Worm (Caenorhabditis elegans) whole organism, dauer: Measurements from ENCODE around the gene cyb-3.

Experiments used
- unc-62 ChIP-seq: sonication (generic microtip); optimal IDR thresholded peaks from 2 replicates; lab custom pipeline; 2017; ENCODE audit warnings: missing biosample characterization, missing genetic modification reagents, missing genetic modification characterization

Gene cyb-3

DNA sequence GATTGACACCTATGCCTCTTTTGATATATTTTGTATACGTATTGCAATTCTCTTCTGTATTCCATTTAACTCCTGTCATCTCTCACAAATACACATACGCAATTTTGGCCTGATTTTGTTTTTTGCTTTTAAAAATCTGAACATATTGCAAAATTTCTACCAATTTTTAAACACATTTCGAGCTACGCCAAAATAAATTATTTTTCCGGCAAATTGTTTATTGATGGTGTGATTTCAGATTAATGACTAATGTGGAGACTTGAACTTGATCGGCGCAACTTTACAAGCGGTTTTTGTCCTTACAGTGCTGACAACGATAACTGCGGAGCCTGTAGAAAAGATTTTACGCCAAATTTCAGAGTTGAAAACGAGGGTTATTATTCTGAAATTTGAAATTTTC is 1.6 kb downstream of the cyb-3 start:
- TF ChIP-seq unc-62 (GFP tag; lab: Kevin White, UChicago), result no peak

DNA sequence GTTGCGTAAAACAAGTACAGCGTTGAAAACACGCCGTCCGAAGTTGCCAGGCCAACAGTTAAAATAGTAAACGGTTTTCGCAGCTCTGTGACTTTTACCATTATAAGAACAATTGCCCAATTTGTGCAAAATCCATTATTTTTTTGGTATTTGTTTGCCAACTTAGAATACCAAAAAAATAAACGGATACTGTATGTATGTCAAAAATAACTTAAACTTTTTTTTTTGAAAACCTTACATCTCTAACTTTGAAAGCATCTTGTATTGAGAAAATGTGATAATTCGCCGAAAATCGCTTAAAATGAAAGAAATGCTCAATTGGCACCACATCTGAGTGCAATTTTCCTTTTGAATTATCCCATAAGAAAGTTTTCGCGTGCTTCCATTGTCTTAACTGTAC is 3.2 kb downstream of the cyb-3 start, which contains the start of gene fbxa-199:
TSS of gene fbxa-199 (minus strand) at position 101 of the 400 bp plus-strand sequence.
- TF ChIP-seq unc-62 (GFP tag; lab: Kevin White, UChicago), result no peak

- TF ChIP-seq unc-62 (GFP tag; lab: Kevin White, UChicago), result no peak
These were observed 4.3 kb downstream of the cyb-3 start, which contains the start of the genes T06E6.15 and sri-7 for ce11 chrV:15399691-15400377. T06E6.15 (minus strand) TSS chrV:15399791. sri-7 (plus strand) TSS chrV:15400327.

- no peak for TF ChIP-seq unc-62 (GFP tag; lab: Kevin White, UChicago)
These were observed 6.4 kb downstream of the cyb-3 start, which contains the start of gene fbxa-135 for ce11 chrV:15401856-15402314. fbxa-135 (plus strand) TSS chrV:15402264.

ce11 chrV:15404859-15405258 is 9.4 kb downstream of the cyb-3 start, which contains the start of gene srh-258:
srh-258 (plus strand) TSS chrV:15405159.
- no peak for TF ChIP-seq unc-62 (GFP tag; lab: Kevin White, UChicago)

DNA sequence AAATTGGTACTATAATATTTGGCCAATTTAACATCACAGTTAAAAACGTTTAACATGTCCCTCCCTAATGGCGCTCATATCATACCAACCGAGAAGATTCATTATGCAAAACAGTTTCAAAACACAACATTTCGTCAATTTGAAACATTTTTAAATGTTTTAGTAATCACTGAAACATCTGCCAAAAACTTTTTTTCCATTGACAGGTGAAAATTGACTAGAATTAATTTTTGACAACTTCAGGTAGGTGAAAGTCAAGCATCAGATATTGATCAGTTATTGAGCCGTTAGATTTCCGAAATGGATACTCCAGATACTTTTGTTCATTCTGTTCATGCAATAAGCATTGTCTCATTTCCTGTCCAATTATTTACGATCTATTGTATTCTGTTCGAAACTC is 11.4 kb downstream of the cyb-3 start, which contains the start of gene srh-257:
TSS of gene srh-257 (plus strand) at position 301 of the 400 bp plus-strand sequence.
- TF ChIP-seq unc-62 (GFP tag; lab: Kevin White, UChicago), result no peak

DNA sequence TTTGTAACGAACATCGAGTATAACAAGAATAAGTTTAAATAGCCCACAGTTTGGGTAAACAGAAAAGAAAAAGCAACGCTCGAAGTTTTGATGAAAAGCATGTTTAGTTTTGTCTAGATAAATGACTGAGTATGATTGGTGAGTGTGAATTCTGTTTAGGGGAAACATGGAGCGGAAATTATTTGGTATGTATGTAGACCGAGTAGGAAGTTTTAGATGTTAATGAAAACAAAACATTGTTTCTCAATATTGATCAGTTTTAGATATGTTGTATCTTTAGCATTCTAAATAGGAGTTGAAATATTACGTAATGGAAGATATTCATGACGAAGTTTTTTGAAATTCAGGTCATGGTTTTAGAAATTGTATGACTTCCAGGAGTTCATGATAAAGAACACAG is 17.1 kb downstream of the cyb-3 start, which contains the start of gene srbc-63:
TSS of gene srbc-63 (minus strand) at position 101 of the 400 bp plus-strand sequence.
- no peak for TF ChIP-seq unc-62 (GFP tag; lab: Kevin White, UChicago)

DNA sequence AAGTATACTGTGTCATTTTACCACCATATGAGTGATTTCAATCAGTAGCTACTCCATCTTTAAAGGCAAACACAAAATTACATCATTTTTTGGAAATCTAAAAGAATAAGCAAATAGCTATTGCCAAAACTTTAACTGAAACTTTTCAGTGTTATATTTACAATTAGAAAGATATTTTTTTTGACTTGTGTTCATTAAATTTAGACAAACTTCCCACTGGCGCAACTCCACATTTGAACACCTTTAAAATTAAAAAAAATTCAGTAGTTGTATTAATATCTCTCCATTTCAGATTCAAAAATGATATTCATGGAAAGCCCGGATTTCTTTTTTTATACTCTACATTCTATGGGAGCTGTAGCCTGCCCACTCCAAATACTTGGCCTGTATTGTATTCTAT is 18.4 kb downstream of the cyb-3 start, which contains the start of gene srh-264:
TSS of gene srh-264 (plus strand) at position 301 of the 400 bp plus-strand sequence.
- TF ChIP-seq unc-62 (GFP tag; lab: Kevin White, UChicago), result no peak

DNA sequence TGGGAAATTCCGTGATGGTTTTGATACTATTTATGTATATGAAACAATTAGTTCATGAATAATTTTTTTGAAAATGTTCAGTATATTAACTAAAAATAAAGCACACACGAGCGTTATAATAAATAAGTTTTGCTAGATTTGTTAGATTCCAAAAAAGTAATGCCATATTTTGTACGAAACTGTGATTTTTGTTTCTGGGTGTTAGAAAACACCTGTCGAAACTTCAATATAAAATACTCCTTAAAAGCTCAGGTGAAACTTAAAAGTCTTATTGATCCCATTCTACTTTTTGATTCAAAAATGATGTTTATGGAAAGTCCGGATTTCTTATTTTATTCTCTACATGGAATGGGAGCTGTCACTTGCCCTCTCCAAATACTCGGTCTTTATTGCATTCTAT is 20.5 kb downstream of the cyb-3 start, which contains the start of gene srh-265:
TSS of gene srh-265 (plus strand) at position 301 of the 400 bp plus-strand sequence.
- no peak for TF ChIP-seq unc-62 (GFP tag; lab: Kevin White, UChicago)

- TF ChIP-seq unc-62 (GFP tag; lab: Kevin White, UChicago), result no peak
These were observed 22.3 kb downstream of the cyb-3 start, which contains the start of gene T06E6.10 for ce11 chrV:15417822-15418221. T06E6.10 (plus strand) TSS chrV:15418122.

- TF ChIP-seq unc-62 (GFP tag; lab: Kevin White, UChicago), result no peak
These were observed 28.1 kb downstream of the cyb-3 start, which contains the start of gene fbxa-104 for ce11 chrV:15423601-15424000. fbxa-104 (minus strand) TSS chrV:15423683.

- no peak for TF ChIP-seq unc-62 (GFP tag; lab: Kevin White, UChicago)
These were observed 30.0 kb downstream of the cyb-3 start, which contains the start of gene Y36E3A.2 for ce11 chrV:15425368-15426091. Y36E3A.2 (plus strand) TSS chrV:15426041.

ce11 chrV:15426944-15427343 is 31.4 kb downstream of the cyb-3 start, which contains the start of gene fbxa-209:
fbxa-209 (minus strand) TSS chrV:15427044.
- TF ChIP-seq unc-62 (GFP tag; lab: Kevin White, UChicago), result no peak

- no peak for TF ChIP-seq unc-62 (GFP tag; lab: Kevin White, UChicago)
These were observed 36.0 kb downstream of the cyb-3 start for ce11 chrV:15431322-15432052.

DNA sequence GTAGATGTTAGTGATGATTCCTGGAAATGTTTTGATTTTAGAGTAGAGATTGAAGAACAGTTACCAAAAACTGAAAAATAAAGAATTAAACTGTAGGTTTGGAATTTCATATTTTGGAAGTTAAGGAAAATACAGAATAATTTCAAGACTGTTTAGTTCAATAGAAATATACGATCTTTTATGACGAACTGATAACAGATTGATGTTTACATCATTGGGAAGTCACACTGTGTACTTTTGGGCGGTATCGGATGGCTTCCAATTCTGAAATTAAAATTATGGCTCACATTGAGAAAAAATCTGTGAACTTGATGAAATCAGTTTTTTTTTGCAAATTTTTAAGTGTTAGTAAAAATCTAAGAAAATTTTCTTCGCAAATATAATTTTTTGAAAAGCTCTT is 37.0 kb downstream of the cyb-3 start, which contains the start of gene T26H5.8:
TSS of gene T26H5.8 (minus strand) at position 270 of the 400 bp plus-strand sequence.
- TF ChIP-seq unc-62 (GFP tag; lab: Kevin White, UChicago), result no peak
